Fruit fly (Drosophila melanogaster) whole organism, prepupa: Measurements from ENCODE around the gene Srp54k.

Experiments
- Blimp-1 ChIP-seq: fragments of 200-800 bp; sonication (Bioruptor generic); optimal IDR thresholded peaks from 3 replicates; lab custom pipeline; 2017; ENCODE audit warnings: missing biosample characterization, missing genetic modification characterization, mild to moderate bottlenecking, moderate library complexity, missing genetic modification reagents
- CG10669 ChIP-seq: fragments of 200-800 bp; sonication (Bioruptor generic); optimal IDR thresholded peaks from 3 replicates; lab custom pipeline; 2018; ENCODE audit warnings: missing biosample characterization, mild to moderate bottlenecking, missing genetic modification characterization, moderate library complexity
- CG11294 ChIP-seq: fragments of 200-800 bp; sonication (Bioruptor generic); IDR thresholded peaks from 2 replicates; pipeline ENCODE4 v1.3.6; 2022; ENCODE audit warnings: missing biosample characterization, missing genetic modification characterization
- CG11762 ChIP-seq: fragments of 200-800 bp; sonication (Bioruptor generic); optimal IDR thresholded peaks from 3 replicates; lab custom pipeline; 2016; ENCODE audit warnings: missing biosample characterization, missing genetic modification characterization; ENCODE audit not compliant: insufficient read depth
- CG11902 ChIP-seq: fragments of 200-800 bp; sonication (Bioruptor generic); optimal IDR thresholded peaks from 3 replicates; lab custom pipeline; 2016; ENCODE audit warnings: missing biosample characterization, missing genetic modification characterization
- CG3032 ChIP-seq: fragments of 200-800 bp; optimal IDR thresholded peaks from 2 replicates; lab custom pipeline; 2019; ENCODE audit warnings: missing biosample characterization, mild to moderate bottlenecking, missing genetic modification characterization, moderate library complexity
- CG6163 ChIP-seq: fragments of 200-800 bp; sonication (Bioruptor generic); IDR thresholded peaks from 3 replicates; pipeline ENCODE4 v1.3.6; 2022; ENCODE audit warnings: missing biosample characterization, missing genetic modification characterization
- CG6808 ChIP-seq: fragments of 200-800 bp; sonication (Bioruptor generic); optimal IDR thresholded peaks from 3 replicates; lab custom pipeline; 2017; ENCODE audit warnings: missing biosample characterization, missing genetic modification characterization, mild to moderate bottlenecking, moderate library complexity, missing genetic modification reagents
- CG6854 ChIP-seq: fragments of 200-800 bp; sonication (Bioruptor generic); optimal IDR thresholded peaks from 2 replicates; lab custom pipeline; 2017; ENCODE audit warnings: missing biosample characterization, mild to moderate bottlenecking, missing genetic modification characterization
- CG7368 ChIP-seq: fragments of 200-800 bp; sonication (Bioruptor generic); optimal IDR thresholded peaks from 3 replicates; lab custom pipeline; 2016; ENCODE audit warnings: missing biosample characterization, missing genetic modification characterization
- CG8119 ChIP-seq: fragments of 200-800 bp; sonication (Bioruptor generic); IDR thresholded peaks from 3 replicates; pipeline ENCODE4 v1.3.6; 2022; ENCODE audit warnings: missing biosample characterization, missing genetic modification characterization
- Eip78C ChIP-seq: fragments of 200-800 bp; sonication (Bioruptor generic); peaks from one replicate; lab custom pipeline; 2016; ENCODE audit warnings: missing biosample characterization, missing genetic modification characterization
- Eip93F ChIP-seq: fragments of 200-800 bp; sonication (Bioruptor generic); optimal IDR thresholded peaks from 2 replicates; lab custom pipeline; 2016; ENCODE audit warnings: missing biosample characterization, mild to moderate bottlenecking, missing genetic modification characterization
- Ets21C ChIP-seq: fragments of 200-800 bp; sonication (Bioruptor generic); optimal IDR thresholded peaks from 3 replicates; lab custom pipeline; 2016; ENCODE audit warnings: missing biosample characterization, missing genetic modification characterization
- Ets96B ChIP-seq: fragments of 200-800 bp; optimal IDR thresholded peaks from 2 replicates; lab custom pipeline; 2019; ENCODE audit warnings: missing biosample characterization, mild to moderate bottlenecking, missing genetic modification characterization, moderate library complexity
- Hr38 ChIP-seq: sonication (Bioruptor generic); optimal IDR thresholded peaks from 2 replicates; lab custom pipeline; 2016; ENCODE audit warnings: missing biosample characterization, missing genetic modification characterization
- Hr39 ChIP-seq: fragments of 200-800 bp; sonication (Bioruptor generic); optimal IDR thresholded peaks from 2 replicates; lab custom pipeline; 2016; ENCODE audit warnings: missing biosample characterization, missing genetic modification characterization
- Hr4 ChIP-seq: fragments of 200-800 bp; sonication (Bioruptor generic); optimal IDR thresholded peaks from 3 replicates; lab custom pipeline; 2016; ENCODE audit warnings: missing biosample characterization, missing genetic modification characterization
- Lpt ChIP-seq: fragments of 200-800 bp; sonication (Bioruptor generic); optimal IDR thresholded peaks from 3 replicates; lab custom pipeline; 2016; ENCODE audit warnings: missing biosample characterization, missing genetic modification characterization
- Smox ChIP-seq: fragments of 200-800 bp; sonication (Bioruptor generic); optimal IDR thresholded peaks from 3 replicates; lab custom pipeline; 2016; ENCODE audit warnings: missing biosample characterization, missing genetic modification characterization
- Sox14 ChIP-seq: fragments of 200-800 bp; sonication (Bioruptor generic); optimal IDR thresholded peaks from 3 replicates; lab custom pipeline; 2016; ENCODE audit warnings: missing biosample characterization, missing genetic modification characterization
- achi ChIP-seq: fragments of 200-800 bp; sonication (Bioruptor generic); optimal IDR thresholded peaks from 3 replicates; lab custom pipeline; 2016; ENCODE audit warnings: missing biosample characterization, missing genetic modification characterization
- acj6 ChIP-seq: fragments of 200-800 bp; sonication (Bioruptor generic); optimal IDR thresholded peaks from 3 replicates; lab custom pipeline; 2016; ENCODE audit warnings: missing biosample characterization, missing genetic modification characterization
- cyc ChIP-seq: fragments of 200-800 bp; sonication (Bioruptor generic); optimal IDR thresholded peaks from 3 replicates; lab custom pipeline; 2016; ENCODE audit warnings: missing biosample characterization, missing genetic modification characterization
- dsx ChIP-seq: fragments of 200-800 bp; optimal IDR thresholded peaks from 3 replicates; lab custom pipeline; 2019; ENCODE audit warnings: missing biosample characterization, mild to moderate bottlenecking, missing genetic modification characterization, moderate library complexity; ENCODE audit not compliant: poor library complexity, severe bottlenecking
- eg ChIP-seq: fragments of 200-800 bp; sonication (Bioruptor generic); IDR thresholded peaks from 3 replicates; pipeline ENCODE4 v1.3.6; 2022; ENCODE audit warnings: missing biosample characterization, missing genetic modification characterization
- fd59A ChIP-seq: fragments of 200-800 bp; sonication (Bioruptor generic); optimal IDR thresholded peaks from 2 replicates; lab custom pipeline; 2017; ENCODE audit warnings: missing biosample characterization, mild to moderate bottlenecking, missing genetic modification characterization, missing genetic modification reagents
- fkh ChIP-seq: fragments of 200-800 bp; sonication (Bioruptor generic); optimal IDR thresholded peaks from 3 replicates; lab custom pipeline; 2017; ENCODE audit warnings: missing biosample characterization, mild to moderate bottlenecking, missing genetic modification characterization, moderate library complexity
- ss ChIP-seq, 2 experiments: fragments of 200-800 bp; sonication (Bioruptor generic); optimal IDR thresholded peaks; 2 replicates in 1 of 2; 3 replicates in 1 of 2; lab custom pipeline; 2017 to 2018; ENCODE audit warnings: mild to moderate bottlenecking in 2 of 2, missing biosample characterization in 2 of 2, missing genetic modification characterization in 2 of 2, moderate library complexity in 1 of 2
- svp ChIP-seq: fragments of 200-800 bp; sonication (Bioruptor generic); peaks from one replicate; lab custom pipeline; 2016; ENCODE audit warnings: missing biosample characterization, missing genetic modification characterization
- vri ChIP-seq: fragments of 200-800 bp; sonication (Bioruptor generic); optimal IDR thresholded peaks from 3 replicates; lab custom pipeline; 2016; ENCODE audit warnings: missing biosample characterization, mild to moderate bottlenecking, missing genetic modification characterization

Srp54k gene

dm6 chr3L:5128214-5128613 is 24.3 kb upstream of the Srp54k start (continued):
- TF ChIP-seq Lpt (GFP tag; lab: Kevin White, UChicago), result no peak
- no peak for TF ChIP-seq Hr39 (GFP tag; lab: Kevin White, UChicago)
- TF ChIP-seq Sox14 (GFP tag; lab: Kevin White, UChicago), result peak; percentile 1
- peak; percentile 22; the same call in 1 of the 2 replicates for TF ChIP-seq CG11294 (GFP tag; lab: Robert Waterston, UW)
- no peak for TF ChIP-seq Blimp-1 (GFP tag; lab: Kevin White, UChicago)
- peak; percentile 40 for TF ChIP-seq fd59A
- peak; percentile 31 for TF ChIP-seq CG7368 (GFP tag; lab: Kevin White, UChicago)
- TF ChIP-seq CG10669 (GFP tag; lab: Kevin White, UChicago), result peak; percentile 51

dm6 chr3L:5129199-5129598 is 23.3 kb upstream of the Srp54k start, which contains the start of gene CG4597:
TSS of gene CG4597 (plus strand) at chr3L:5129499.
- TF ChIP-seq CG8119 (GFP tag; lab: Robert Waterston, UW) (no peak), Blimp-1 (GFP tag; lab: Kevin White, UChicago) (no peak), Ets21C (GFP tag; lab: Kevin White, UChicago) (no peak), CG6808 (GFP tag; lab: Kevin White, UChicago) (no peak)
- TF ChIP-seq, all 60 proteins: peak for 0

- TF ChIP-seq Eip78C (GFP tag; lab: Kevin White, UChicago) (no peak), acj6 (GFP tag; lab: Kevin White, UChicago) (no peak), Hr38 (no peak), Ets96B (tag; lab: Kevin White, UChicago) (no peak), CG11902 (no peak), CG6808 (GFP tag; lab: Kevin White, UChicago) (no peak), Eip93F (no peak), CG11762 (GFP tag; lab: Kevin White, UChicago) (no peak), achi (GFP tag; lab: Kevin White, UChicago) (no peak), eg (no peak), CG7368 (GFP tag; lab: Kevin White, UChicago) (no peak), vri (GFP tag; lab: Kevin White, UChicago) (no peak), CG6854 (GFP tag; lab: Kevin White, UChicago) (no peak), ss (GFP tag; optimal IDR thresholded peaks at IDR 0.05; lab: Kevin White, UChicago) (no peak), svp (no peak), Hr4 (no peak)
These were observed 22.0 kb upstream of the Srp54k start for dm6 chr3L:5130508-5130907.

- TF ChIP-seq Eip78C (GFP tag; lab: Kevin White, UChicago) (peak; percentile 15), CG3032 (tag; lab: Kevin White, UChicago) (no peak)
These were observed 21.2 kb upstream of the Srp54k start, which contains the start of gene CG15212 for dm6 chr3L:5131245-5131644. TSS of gene CG15212 (plus strand) at chr3L:5131545.

dm6 chr3L:5132966-5133365 is 19.5 kb upstream of the Srp54k start, which contains the start of gene CG15213:
TSS of gene CG15213 (minus strand) at chr3L:5133220.
- TF ChIP-seq CG6163 (GFP tag; lab: Robert Waterston, UW) (0 out of 3 replicates have a peak, but pooled peaks have one; percentile 16), ss (GFP tag; optimal IDR thresholded peaks at IDR 0.05; lab: Kevin White, UChicago) (peak; percentile 13 to 47), Eip78C (GFP tag; lab: Kevin White, UChicago) (peak; percentile 2), CG6808 (GFP tag; lab: Kevin White, UChicago) (no peak)

dm6 chr3L:5133704-5134430 is 18.6 kb upstream of the Srp54k start, which contains the start of gene Yod1:
TSS of gene Yod1 (plus strand) at chr3L:5133871.
- peak; percentile 54 for TF ChIP-seq Eip78C (GFP tag; lab: Kevin White, UChicago)
- TF ChIP-seq Sox14 (GFP tag; lab: Kevin White, UChicago), result peak; percentile 10
- TF ChIP-seq dsx (GFP tag; lab: Kevin White, UChicago), result peak; percentile 32
- TF ChIP-seq cyc (GFP tag; lab: Kevin White, UChicago), result no peak
- TF ChIP-seq Smox (GFP tag; lab: Kevin White, UChicago), result peak; percentile 23
- TF ChIP-seq Lpt (GFP tag; lab: Kevin White, UChicago), result no peak
- TF ChIP-seq CG11762 (GFP tag; lab: Kevin White, UChicago), result no peak
- TF ChIP-seq CG6854 (GFP tag; lab: Kevin White, UChicago), result no peak
- TF ChIP-seq svp, result peak; percentile 94
- peak; percentile 65 for TF ChIP-seq fkh (GFP tag; lab: Kevin White, UChicago)
